Worm (Caenorhabditis elegans) whole organism, L3 larva: ENCODE measurements around the gene frpr-18.

Source experiments
- eor-1 ChIP-seq, 2 experiments: fragments of 150-350 bp; optimal IDR thresholded peaks; 2 replicates each; lab custom pipeline; 2014 to 2018; ENCODE audit warnings: missing biosample characterization in 2 of 2, missing genetic modification characterization in 2 of 2
- fkh-10 ChIP-seq: sonication (generic microtip); optimal IDR thresholded peaks from 2 replicates; lab custom pipeline; 2017; ENCODE audit warnings: missing biosample characterization, missing genetic modification reagents, missing genetic modification characterization
- nfya-1 ChIP-seq: sonication (generic microtip); optimal IDR thresholded peaks from 2 replicates; lab custom pipeline; 2017; ENCODE audit warnings: missing genetic modification characterization, mild to moderate bottlenecking, missing compliant biosample characterization, antibody characterized with exemption, moderate library complexity; ENCODE audit not compliant: insufficient read depth
- nhr-11 ChIP-seq: fragments of 150-350 bp; optimal IDR thresholded peaks from 2 replicates; lab custom pipeline; 2014; ENCODE audit warnings: missing biosample characterization, missing genetic modification characterization
- nhr-12 ChIP-seq: fragments of 150-350 bp; optimal IDR thresholded peaks from 2 replicates; lab custom pipeline; 2014; ENCODE audit warnings: missing biosample characterization, missing genetic modification characterization
- nhr-77 ChIP-seq: fragments of 150-350 bp; optimal IDR thresholded peaks from 2 replicates; lab custom pipeline; 2014; ENCODE audit warnings: missing biosample characterization, missing genetic modification characterization
- snpc-4 ChIP-seq: fragments of 150-350 bp; optimal IDR thresholded peaks from 2 replicates; lab custom pipeline; 2014; ENCODE audit warnings: missing biosample characterization, missing genetic modification characterization
- zag-1 ChIP-seq: fragments of 150-350 bp; optimal IDR thresholded peaks from 2 replicates; lab custom pipeline; 2014; ENCODE audit warnings: missing biosample characterization, missing genetic modification characterization

DNA sequence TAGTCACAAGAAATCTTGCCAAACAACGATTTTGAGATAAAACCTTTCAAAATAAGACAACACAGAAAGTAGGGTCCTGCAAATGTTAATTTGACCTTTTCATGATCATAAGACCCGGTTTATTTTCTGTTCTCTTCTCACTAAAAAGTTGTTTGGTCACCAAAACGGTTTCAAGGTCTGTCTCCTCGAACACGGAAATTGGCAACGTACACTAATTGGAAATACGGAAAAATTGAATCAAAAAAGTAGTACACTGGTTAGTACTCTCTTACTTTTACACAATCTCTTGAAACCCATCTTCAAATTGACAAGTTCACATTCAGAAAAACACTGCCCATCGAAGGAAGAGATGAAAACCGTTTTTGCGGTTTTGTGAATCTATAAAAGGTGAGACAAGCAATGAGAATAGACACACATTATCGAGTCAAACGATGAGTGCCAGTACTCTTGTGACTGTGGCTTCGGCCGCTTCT is 39.3 kb upstream of the frpr-18 start, which contains the start of gene col-142:
- no peak for TF ChIP-seq zag-1 (tag; lab: Kevin White, UChicago)
- no peak for TF ChIP-seq nfya-1 (tag; lab: Kevin White, UChicago)
- no peak for TF ChIP-seq nhr-77
- TF ChIP-seq snpc-4: no peak
- no peak for TF ChIP-seq eor-1 (tag; optimal IDR thresholded peaks at IDR 0.05; lab: Kevin White, UChicago)
- no peak for TF ChIP-seq nhr-11 (tag; lab: Kevin White, UChicago)
- no peak for TF ChIP-seq nhr-12 (tag; lab: Kevin White, UChicago)
- TF ChIP-seq fkh-10 (GFP tag; lab: Kevin White, UChicago): no peak
